Fruit fly (Drosophila melanogaster) whole organism: ENCODE data around the gene Cp36.

Experiments
- CG8478 ChIP-seq: fragments of >200 bp; optimal IDR thresholded peaks from 2 replicates; lab custom pipeline; 2018; ENCODE audit warnings: inconsistent platforms
- pan ChIP-seq: fragments of >200 bp; optimal IDR thresholded peaks from 2 replicates; lab custom pipeline; 2017
- psq ChIP-seq: fragments of >200 bp; optimal IDR thresholded peaks from 2 replicates; lab custom pipeline; 2017

DNA sequence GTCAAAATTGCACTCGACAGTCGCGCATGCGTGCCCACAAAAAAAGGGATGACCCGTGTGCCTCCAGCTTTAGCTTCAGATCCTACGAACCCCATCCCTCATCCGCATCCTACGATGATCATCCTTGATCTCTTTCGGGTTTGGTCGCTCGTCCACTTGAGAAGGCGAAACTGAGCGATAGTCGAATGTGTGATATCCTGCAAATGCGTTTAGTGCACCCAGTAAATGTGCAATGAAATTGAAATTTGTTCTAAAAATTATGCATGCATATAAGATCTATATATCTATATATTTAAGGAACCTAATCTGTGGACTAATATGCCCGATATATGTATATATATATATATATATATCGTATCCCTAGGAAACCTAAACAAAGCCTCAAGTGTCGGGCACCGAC is 34.8 kb upstream of the Cp36 start:
- TF ChIP-seq pan (lab: Kevin White, UChicago): no peak
- no peak for TF ChIP-seq psq (lab: Kevin White, UChicago)
- no peak for TF ChIP-seq CG8478 (lab: Kevin White, UChicago)
